Worm (Caenorhabditis elegans) whole organism, late embryonic: ENCODE data around the gene mcat-1.
A peak's percentile ranks its signal among the peaks of the same experiment; 100 is the strongest.

Experiments
- K02D7.2 ChIP-seq: sonication (generic microtip); optimal IDR thresholded peaks from 2 replicates; lab custom pipeline; 2017; ENCODE audit warnings: mild to moderate bottlenecking, missing genetic modification characterization, missing compliant biosample characterization
- K09A11.1 ChIP-seq: sonication (generic microtip); optimal IDR thresholded peaks from 2 replicates; lab custom pipeline; 2017; ENCODE audit warnings: antibody characterized with exemption, mild to moderate bottlenecking, missing genetic modification characterization, missing compliant biosample characterization; ENCODE audit not compliant: insufficient read depth
- ceh-19 ChIP-seq: fragments of 200-800 bp; sonication (Bioruptor generic); optimal IDR thresholded peaks from 2 replicates; lab custom pipeline; 2018; ENCODE audit warnings: mild to moderate bottlenecking, missing genetic modification characterization, missing compliant biosample characterization
- elt-2 ChIP-seq: sonication (generic microtip); optimal IDR thresholded peaks from 2 replicates; lab custom pipeline; 2016; ENCODE audit warnings: missing genetic modification reagents, missing genetic modification characterization, missing compliant biosample characterization
- fkh-6 ChIP-seq: sonication (generic microtip); optimal IDR thresholded peaks from 2 replicates; lab custom pipeline; 2016; ENCODE audit warnings: missing genetic modification characterization, missing compliant biosample characterization
- hlh-6 ChIP-seq: sonication (generic microtip); optimal IDR thresholded peaks from 2 replicates; lab custom pipeline; 2016; ENCODE audit warnings: missing genotype, missing genetic modification characterization, missing compliant biosample characterization
- nfya-1 ChIP-seq: sonication (generic microtip); optimal IDR thresholded peaks from 2 replicates; lab custom pipeline; 2017; ENCODE audit warnings: missing genetic modification characterization, mild to moderate bottlenecking, missing compliant biosample characterization, antibody characterized with exemption, moderate library complexity
- pha-4 ChIP-seq: fragments of 150-350 bp; optimal IDR thresholded peaks from 2 replicates; lab custom pipeline; 2018; ENCODE audit warnings: missing biosample characterization, missing genetic modification reagents, missing genetic modification characterization
- pros-1 ChIP-seq: fragments of 150-350 bp; optimal IDR thresholded peaks from 2 replicates; lab custom pipeline; 2014; ENCODE audit warnings: missing biosample characterization, missing genetic modification reagents, missing genetic modification characterization
- ref-2 ChIP-seq: sonication (generic microtip); optimal IDR thresholded peaks from 2 replicates; lab custom pipeline; 2016; ENCODE audit warnings: missing genetic modification characterization, missing compliant biosample characterization
- tbx-2 ChIP-seq: sonication (generic microtip); optimal IDR thresholded peaks from 2 replicates; lab custom pipeline; 2016; ENCODE audit warnings: missing genetic modification characterization, missing compliant biosample characterization
- tbx-7 ChIP-seq: sonication (generic microtip); optimal IDR thresholded peaks from 2 replicates; lab custom pipeline; 2016; ENCODE audit warnings: missing genotype, missing genetic modification characterization, missing compliant biosample characterization
- unc-55 ChIP-seq: sonication (generic microtip); optimal IDR thresholded peaks from 2 replicates; lab custom pipeline; 2017; ENCODE audit warnings: missing biosample characterization, missing genetic modification reagents, missing genetic modification characterization

ce11 chrII:97992-98763, 6.9 kb upstream of the mcat-1 start, which contains the start of the genes luc-7L3 and sftb-6:
- TF ChIP-seq elt-2 (tag; lab: Kevin White, UChicago), result peak; percentile 43
- TF ChIP-seq tbx-7 (tag; lab: Kevin White, UChicago), result no peak
- TF ChIP-seq K02D7.2, result no peak
- no peak for TF ChIP-seq pros-1
- TF ChIP-seq pha-4 (tag; lab: Kevin White, UChicago), result no peak
- no peak for TF ChIP-seq K09A11.1 (tag; lab: Kevin White, UChicago)
- TF ChIP-seq ceh-19 (GFP tag; lab: Kevin White, UChicago), result no peak
- no peak for TF ChIP-seq hlh-6 (tag; lab: Kevin White, UChicago)
- TF ChIP-seq tbx-2 (tag; lab: Kevin White, UChicago), result no peak
- peak; percentile 12 for TF ChIP-seq unc-55
- TF ChIP-seq fkh-6 (tag; lab: Kevin White, UChicago), result no peak
- TF ChIP-seq nfya-1 (tag; lab: Kevin White, UChicago), result no peak
- no peak for TF ChIP-seq ref-2 (tag; lab: Kevin White, UChicago)
